ENCODE assay signal across 1 fruit fly cellular context in genomic region chr3R:25004763-25005162, dm6.
TF ChIP-seq lines count a peak whose summit lies in the region.

No protein-coding gene starts in this region.

TF ChIP-seq in whole organism, embryonic, 481 proteins besides CTCF, POLR2A, EP300 and RAD21 (continued from another document and continues in another):
- TF ChIP-seq en (GFP tag; optimal IDR thresholded peaks at IDR 0.05; lab: Kevin White, UChicago) (no peak), CG6272 (GFP tag; IDR thresholded peaks at IDR 0.05; lab: Robert Waterston, UW) (no peak), lab (GFP tag; optimal IDR thresholded peaks at IDR 0.05; lab: Kevin White, UChicago) (peak; percentile 75), pum (GFP tag; optimal IDR thresholded peaks at IDR 0.05; lab: Kevin White, UChicago) (peak; percentile 9), mld (GFP tag; IDR thresholded peaks at IDR 0.05; lab: Robert Waterston, UW; ENCODE audit: partially characterized antibody) (no peak), scrt (GFP tag; optimal IDR thresholded peaks at IDR 0.05; lab: Kevin White, UChicago) (no peak), z (GFP tag; IDR thresholded peaks at IDR 0.05; lab: Robert Waterston, UW) (no peak), wdn (GFP tag; IDR thresholded peaks at IDR 0.05; lab: Robert Waterston, UW) (no peak), sens (GFP tag; lab: Kevin White, UChicago) (peak; percentile 90), emc (GFP tag; optimal IDR thresholded peaks at IDR 0.05; lab: Kevin White, UChicago) (no peak), CG9727 (GFP tag; optimal IDR thresholded peaks at IDR 0.05; lab: Kevin White, UChicago) (peak; percentile 29), dimm (GFP tag; IDR thresholded peaks at IDR 0.05; lab: Robert Waterston, UW) (no peak), esg (GFP tag; conservative IDR thresholded peaks at IDR 0.05; lab: Robert Waterston, UW) (no peak), Hmr (GFP tag; optimal IDR thresholded peaks at IDR 0.05; lab: Kevin White, UChicago) (no peak), wor (GFP tag; IDR thresholded peaks at IDR 0.05; lab: Robert Waterston, UW) (0 out of 2 replicates have a peak, but pooled peaks have one; percentile 25), al (GFP tag; IDR thresholded peaks at IDR 0.05; lab: Robert Waterston, UW) (peak; percentile 26; the same call in 1 of the 2 replicates), CG15514 (GFP tag; optimal IDR thresholded peaks at IDR 0.05; lab: Kevin White, UChicago) (peak; percentile 36), dati (GFP tag; IDR thresholded peaks at IDR 0.05; lab: Robert Waterston, UW) (no peak), CG6765 (GFP tag; optimal IDR thresholded peaks at IDR 0.05; lab: Kevin White, UChicago) (no peak), vfl (GFP tag; optimal IDR thresholded peaks at IDR 0.05; lab: Kevin White, UChicago) (no peak), Vsx1 (GFP tag; optimal IDR thresholded peaks at IDR 0.05; lab: Kevin White, UChicago) (no peak), CG18599 (GFP tag; optimal IDR thresholded peaks at IDR 0.05; lab: Kevin White, UChicago) (peak; percentile 43), CG15479 (GFP tag; optimal IDR thresholded peaks at IDR 0.05; lab: Kevin White, UChicago) (no peak), sd (tag; optimal IDR thresholded peaks at IDR 0.05; lab: Kevin White, UChicago) (no peak), p53 (GFP tag; optimal IDR thresholded peaks at IDR 0.05; lab: Kevin White, UChicago) (no peak), ac (GFP tag; optimal IDR thresholded peaks at IDR 0.05; lab: Kevin White, UChicago) (no peak), CG10267 (tag; optimal IDR thresholded peaks at IDR 0.05; lab: Kevin White, UChicago) (peak; percentile 24), CrebB (tag; optimal IDR thresholded peaks at IDR 0.05; lab: Kevin White, UChicago) (no peak), Hey (tag; optimal IDR thresholded peaks at IDR 0.05; lab: Kevin White, UChicago) (no peak), aop (GFP tag; IDR thresholded peaks at IDR 0.05; lab: Robert Waterston, UW) (no peak), CG2678 (tag; optimal IDR thresholded peaks at IDR 0.05; lab: Kevin White, UChicago) (peak; percentile 69), crol (GFP tag; IDR thresholded peaks at IDR 0.05; lab: Robert Waterston, UW) (no peak), ATbp (GFP tag; optimal IDR thresholded peaks at IDR 0.05; lab: Kevin White, UChicago) (peak; percentile 17), mirr (GFP tag; optimal IDR thresholded peaks at IDR 0.05; lab: Kevin White, UChicago) (no peak), CG10462 (GFP tag; optimal IDR thresholded peaks at IDR 0.05; lab: Kevin White, UChicago) (peak; percentile 1), Lim3 (GFP tag; IDR thresholded peaks at IDR 0.05; lab: Robert Waterston, UW) (no peak), gfzf (GFP tag; optimal IDR thresholded peaks at IDR 0.05; lab: Kevin White, UChicago) (no peak), Mes4 (GFP tag; optimal IDR thresholded peaks at IDR 0.05; lab: Kevin White, UChicago) (peak; percentile 51), CG1529 (GFP tag; optimal IDR thresholded peaks at IDR 0.05; lab: Kevin White, UChicago) (no peak), Hr51 (GFP tag; optimal IDR thresholded peaks at IDR 0.05; lab: Kevin White, UChicago) (peak; percentile 20 to 70), Ets65A (GFP tag; lab: Kevin White, UChicago) (peak; percentile 73), CG3065 (GFP tag; optimal IDR thresholded peaks at IDR 0.05; lab: Kevin White, UChicago) (no peak), CG18011 (GFP tag; optimal IDR thresholded peaks at IDR 0.05; lab: Kevin White, UChicago) (no peak), kah (GFP tag; optimal IDR thresholded peaks at IDR 0.05; lab: Kevin White, UChicago) (no peak), her (GFP tag; optimal IDR thresholded peaks at IDR 0.05; lab: Kevin White, UChicago) (no peak), jumu (GFP tag; optimal IDR thresholded peaks at IDR 0.05; lab: Kevin White, UChicago) (no peak), CG5245 (GFP tag; optimal IDR thresholded peaks at IDR 0.05; lab: Kevin White, UChicago) (peak; percentile 54), Gug (GFP tag; IDR thresholded peaks at IDR 0.05; lab: Robert Waterston, UW) (0 out of 4 replicates have a peak, but pooled peaks have one; percentile 29), CG12299 (tag; optimal IDR thresholded peaks at IDR 0.05; lab: Kevin White, UChicago) (no peak), Poxn (GFP tag; IDR thresholded peaks at IDR 0.05; lab: Robert Waterston, UW) (no peak), HLH54F (GFP tag; optimal IDR thresholded peaks at IDR 0.05; lab: Kevin White, UChicago) (no peak), chm (GFP tag; IDR thresholded peaks at IDR 0.05; lab: Robert Waterston, UW) (peak; percentile 31; the same call in 1 of the 2 replicates), CG4282 (GFP tag; optimal IDR thresholded peaks at IDR 0.05; lab: Kevin White, UChicago) (no peak), Awh (GFP tag; IDR thresholded peaks at IDR 0.05; lab: Robert Waterston, UW) (0 out of 2 replicates have a peak, but pooled peaks have one; percentile 10), Fer2 (tag; optimal IDR thresholded peaks at IDR 0.05; lab: Kevin White, UChicago) (no peak), ase (GFP tag; IDR thresholded peaks at IDR 0.05; lab: Robert Waterston, UW) (0 out of 3 replicates have a peak, but pooled peaks have one; percentile 37), psq (GFP tag; optimal IDR thresholded peaks at IDR 0.05; lab: Kevin White, UChicago) (no peak), CG6689 (GFP tag; IDR thresholded peaks at IDR 0.05; lab: Robert Waterston, UW) (peak; percentile 67), sim (GFP tag; IDR thresholded peaks at IDR 0.05; lab: Robert Waterston, UW) (0 out of 2 replicates have a peak, but pooled peaks have one; percentile 26), br (optimal IDR thresholded peaks at IDR 0.05; lab: Kevin White, UChicago) (no peak), NC2β (GFP tag; optimal IDR thresholded peaks at IDR 0.05; lab: Kevin White, UChicago) (no peak), CG14441 (GFP tag; IDR thresholded peaks at IDR 0.05; lab: Robert Waterston, UW) (peak; percentile 85), CG4424 (GFP tag; optimal IDR thresholded peaks at IDR 0.05; lab: Kevin White, UChicago) (peak; percentile 58), ap (GFP tag; IDR thresholded peaks at IDR 0.05; lab: Robert Waterston, UW) (no peak), sc (optimal IDR thresholded peaks at IDR 0.05; lab: Kevin White, UChicago) (no peak), sc (GFP tag; optimal IDR thresholded peaks at IDR 0.05; lab: Kevin White, UChicago) (peak; percentile 18), btn (GFP tag; optimal IDR thresholded peaks at IDR 0.05; lab: Kevin White, UChicago) (no peak), slp2 (GFP tag; optimal IDR thresholded peaks at IDR 0.05; lab: Kevin White, UChicago) (no peak), CG10959 (GFP tag; IDR thresholded peaks at IDR 0.05; lab: Robert Waterston, UW) (no peak), CG11093 (GFP tag; IDR thresholded peaks at IDR 0.05; lab: Robert Waterston, UW) (no peak), repo (GFP tag; optimal IDR thresholded peaks at IDR 0.05; lab: Kevin White, UChicago) (peak; percentile 45), CG8765 (GFP tag; IDR thresholded peaks at IDR 0.05; lab: Robert Waterston, UW) (no peak), CG17385 (GFP tag; optimal IDR thresholded peaks at IDR 0.05; lab: Kevin White, UChicago) (peak; percentile 43), slou (GFP tag; optimal IDR thresholded peaks at IDR 0.05; lab: Kevin White, UChicago) (no peak), CG17328 (GFP tag; IDR thresholded peaks at IDR 0.05; lab: Robert Waterston, UW) (peak; percentile 70), CG30431 (GFP tag; optimal IDR thresholded peaks at IDR 0.05; lab: Kevin White, UChicago) (peak; percentile 39), Atf6 (GFP tag; IDR thresholded peaks at IDR 0.05; lab: Robert Waterston, UW) (no peak), CG16779 (GFP tag; IDR thresholded peaks at IDR 0.05; lab: Robert Waterston, UW) (no peak), CG33213 (GFP tag; optimal IDR thresholded peaks at IDR 0.05; lab: Kevin White, UChicago) (peak; percentile 9), Kr (GFP tag; optimal IDR thresholded peaks at IDR 0.05; lab: Kevin White, UChicago) (no peak), CG9609 (GFP tag; optimal IDR thresholded peaks at IDR 0.05; lab: Kevin White, UChicago) (peak; percentile 36), fd3F (GFP tag; optimal IDR thresholded peaks at IDR 0.05; lab: Kevin White, UChicago) (no peak), CG14014 (GFP tag; IDR thresholded peaks at IDR 0.05; lab: Robert Waterston, UW) (no peak), ewg (GFP tag; optimal IDR thresholded peaks at IDR 0.05; lab: Kevin White, UChicago) (peak; percentile 20), Max (GFP tag; optimal IDR thresholded peaks at IDR 0.05; lab: Kevin White, UChicago) (no peak), odd (GFP tag; optimal IDR thresholded peaks at IDR 0.05; lab: Kevin White, UChicago) (no peak), CG34376 (GFP tag; optimal IDR thresholded peaks at IDR 0.05; lab: Kevin White, UChicago) (no peak), nerfin-2 (GFP tag; IDR thresholded peaks at IDR 0.05; lab: Robert Waterston, UW; ENCODE audit: partially characterized antibody) (no peak), CG7745 (tag; optimal IDR thresholded peaks at IDR 0.05; lab: Kevin White, UChicago) (no peak), tup (GFP tag; optimal IDR thresholded peaks at IDR 0.05; lab: Kevin White, UChicago) (no peak), Antp (GFP tag; optimal IDR thresholded peaks at IDR 0.05; lab: Kevin White, UChicago) (peak; percentile 23), CG7372 (GFP tag; IDR thresholded peaks at IDR 0.05; lab: Robert Waterston, UW) (no peak), CG9932 (GFP tag; IDR thresholded peaks at IDR 0.05; lab: Robert Waterston, UW) (no peak), sisA (GFP tag; IDR thresholded peaks at IDR 0.05; lab: Robert Waterston, UW) (peak; percentile 53), CG6854 (GFP tag; optimal IDR thresholded peaks at IDR 0.05; lab: Kevin White, UChicago) (no peak), CG10979 (tag; optimal IDR thresholded peaks at IDR 0.05; lab: Kevin White, UChicago) (peak; percentile 64), zen2 (GFP tag; IDR thresholded peaks at IDR 0.05; lab: Robert Waterston, UW; ENCODE audit: partially characterized antibody) (no peak), ab (GFP tag; optimal IDR thresholded peaks at IDR 0.05; lab: Kevin White, UChicago) (no peak), Trl (optimal IDR thresholded peaks at IDR 0.05; lab: Kevin White, UChicago) (no peak), Trl (GFP tag; optimal IDR thresholded peaks at IDR 0.05; lab: Kevin White, UChicago) (peak; percentile 6), seq (GFP tag; IDR thresholded peaks at IDR 0.05; lab: Robert Waterston, UW) (peak; percentile 62; the same call in 1 of the 2 replicates), CG7987 (GFP tag; optimal IDR thresholded peaks at IDR 0.05; lab: Kevin White, UChicago) (peak; percentile 1), CG4730 (GFP tag; IDR thresholded peaks at IDR 0.05; lab: Robert Waterston, UW) (peak; percentile 31; the same call in 1 of the 2 replicates), Nf-YA (GFP tag; IDR thresholded peaks at IDR 0.05; lab: Robert Waterston, UW) (peak; percentile 39; the same call in 1 of the 2 replicates), ham (GFP tag; IDR thresholded peaks at IDR 0.05; lab: Robert Waterston, UW) (no peak), CG2120 (GFP tag; optimal IDR thresholded peaks at IDR 0.05; lab: Kevin White, UChicago) (no peak), CG14667 (GFP tag; IDR thresholded peaks at IDR 0.05; lab: Robert Waterston, UW) (peak; percentile 62), otp (GFP tag; IDR thresholded peaks at IDR 0.05; lab: Robert Waterston, UW) (no peak), CG33557 (GFP tag; optimal IDR thresholded peaks at IDR 0.05; lab: Kevin White, UChicago) (no peak), ind (GFP tag; optimal IDR thresholded peaks at IDR 0.05; lab: Kevin White, UChicago) (peak; percentile 70), CG17912 (GFP tag; optimal IDR thresholded peaks at IDR 0.05; lab: Kevin White, UChicago) (no peak), onecut (GFP tag; IDR thresholded peaks at IDR 0.05; lab: Robert Waterston, UW) (0 out of 2 replicates have a peak, but pooled peaks have one; percentile 19), ems (GFP tag; optimal IDR thresholded peaks at IDR 0.05; lab: Kevin White, UChicago) (no peak), CG11695 (GFP tag; IDR thresholded peaks at IDR 0.05; lab: Robert Waterston, UW) (no peak), CG18476 (GFP tag; optimal IDR thresholded peaks at IDR 0.05; lab: Kevin White, UChicago) (no peak), Dip2 (GFP tag; IDR thresholded peaks at IDR 0.05; lab: Robert Waterston, UW) (no peak), Eip74EF (GFP tag; optimal IDR thresholded peaks at IDR 0.05; lab: Kevin White, UChicago) (peak in 1 of 2 experiments; percentile 38), trh (GFP tag; optimal IDR thresholded peaks at IDR 0.05; lab: Kevin White, UChicago) (no peak), Dbx (GFP tag; IDR thresholded peaks at IDR 0.05; lab: Robert Waterston, UW) (0 out of 3 replicates have a peak, but pooled peaks have one; percentile 42), prd (optimal IDR thresholded peaks at IDR 0.05; lab: Kevin White, UChicago) (no peak), prd (GFP tag; IDR thresholded peaks at IDR 0.05; lab: Robert Waterston, UW) (peak; percentile 71; the same call in 2 of the 3 replicates), CG42726 (GFP tag; IDR thresholded peaks at IDR 0.05; lab: Robert Waterston, UW; ENCODE audit: partially characterized antibody) (no peak), CG15601 (tag; optimal IDR thresholded peaks at IDR 0.05; lab: Kevin White, UChicago) (no peak), gcm2 (GFP tag; optimal IDR thresholded peaks at IDR 0.05; lab: Kevin White, UChicago) (no peak), Stat92E (GFP tag; optimal IDR thresholded peaks at IDR 0.05; lab: Kevin White, UChicago) (no peak), CG1602 (GFP tag; optimal IDR thresholded peaks at IDR 0.05; lab: Kevin White, UChicago) (peak; percentile 37), C15 (GFP tag; IDR thresholded peaks at IDR 0.05; lab: Robert Waterston, UW) (no peak), nmo (GFP tag; optimal IDR thresholded peaks at IDR 0.05; lab: Kevin White, UChicago) (peak; percentile 70), CG1647 (GFP tag; optimal IDR thresholded peaks at IDR 0.05; lab: Kevin White, UChicago) (peak; percentile 30), run (tag; optimal IDR thresholded peaks at IDR 0.05; lab: Kevin White, UChicago) (no peak), CG10543 (GFP tag; optimal IDR thresholded peaks at IDR 0.05; lab: Kevin White, UChicago) (no peak), ftz-f1 (GFP tag; optimal IDR thresholded peaks at IDR 0.05; lab: Kevin White, UChicago) (no peak), h (optimal IDR thresholded peaks at IDR 0.05; lab: Kevin White, UChicago) (no peak), CG16863 (GFP tag; optimal IDR thresholded peaks at IDR 0.05; lab: Kevin White, UChicago) (peak; percentile 42), klu (GFP tag; IDR thresholded peaks at IDR 0.05; lab: Robert Waterston, UW) (no peak), Ada2b (GFP tag; IDR thresholded peaks at IDR 0.05; lab: Robert Waterston, UW) (peak; percentile 61)
